Worm (Caenorhabditis elegans) whole organism, midembryonic: ENCODE measurements around the gene Y105C5A.26.
"Not testable (repeated sequence)": the region's sequence is repeated elsewhere in the genome, so short reads cannot be mapped to it uniquely, and the experiment has no call there.

Source experiments
- T22C8.4 ChIP-seq: fragments of 200-800 bp; sonication (Bioruptor generic); IDR thresholded peaks from 2 replicates; pipeline ENCODE4 v1.3.6; 2022; ENCODE audit warnings: missing genetic modification characterization, missing compliant biosample characterization
- cog-1 ChIP-seq: sonication (generic microtip); optimal IDR thresholded peaks from 2 replicates; lab custom pipeline; 2016; ENCODE audit warnings: missing genetic modification characterization, missing compliant biosample characterization
- flt-1 ChIP-seq: fragments of 200-800 bp; sonication (Bioruptor generic); IDR thresholded peaks from 2 replicates; pipeline ENCODE4 v1.3.6; 2022; ENCODE audit warnings: missing genetic modification characterization, missing compliant biosample characterization
- klf-2 ChIP-seq: fragments of 200-800 bp; sonication (Bioruptor generic); conservative IDR thresholded peaks from 2 replicates; pipeline ENCODE4 v1.3.6; 2022; ENCODE audit warnings: missing genetic modification reagents, missing genetic modification characterization, missing compliant biosample characterization
- med-1 ChIP-seq: sonication (generic microtip); optimal IDR thresholded peaks from 2 replicates; lab custom pipeline; 2017; ENCODE audit warnings: missing genetic modification characterization, mild to moderate bottlenecking, missing compliant biosample characterization, antibody characterized with exemption, missing genetic modification reagents; ENCODE audit not compliant: insufficient read depth
- ref-1 ChIP-seq: fragments of 200-800 bp; sonication (Bioruptor generic); conservative IDR thresholded peaks from 2 replicates; pipeline ENCODE4 v1.3.6; 2022; ENCODE audit warnings: missing genetic modification reagents, missing genetic modification characterization, missing compliant biosample characterization
- tab-1 ChIP-seq: fragments of 200-800 bp; sonication (Bioruptor generic); IDR thresholded peaks from 2 replicates; pipeline ENCODE4 v1.3.6; 2022; ENCODE audit warnings: missing genetic modification characterization, missing compliant biosample characterization
- ztf-23 ChIP-seq: fragments of 200-800 bp; sonication (Bioruptor generic); IDR thresholded peaks from 2 replicates; pipeline ENCODE4 v1.3.6; 2022; ENCODE audit warnings: missing genetic modification reagents, missing genetic modification characterization, missing compliant biosample characterization
- ztf-29 ChIP-seq: fragments of 200-800 bp; sonication (Bioruptor generic); IDR thresholded peaks from 2 replicates; pipeline ENCODE4 v1.3.6; 2022; ENCODE audit warnings: missing genetic modification reagents, missing genetic modification characterization, missing compliant biosample characterization

Gene Y105C5A.26

ce11 chrIV:15688524-15689479 lies 7.5 kb upstream of the Y105C5A.26 start, which contains the start of gene Y105C5A.15:
Y105C5A.15 (plus strand) TSS chrIV:15689201.
- TF ChIP-seq ztf-29 (GFP tag; lab: Robert Waterston, UW) (no peak), klf-2 (GFP tag; lab: Robert Waterston, UW) (no peak), med-1 (no peak)

- TF ChIP-seq T22C8.4 (GFP tag; lab: Robert Waterston, UW) (no peak), flt-1 (GFP tag; lab: Robert Waterston, UW) (no peak), cog-1 (tag; lab: Kevin White, UChicago) (no peak), med-1 (no peak), klf-2 (GFP tag; lab: Robert Waterston, UW) (no peak), tab-1 (GFP tag; lab: Robert Waterston, UW) (no peak), ref-1 (GFP tag; lab: Robert Waterston, UW) (no peak), ztf-29 (GFP tag; lab: Robert Waterston, UW) (no peak), ztf-23 (GFP tag; lab: Robert Waterston, UW) (no peak)
These were observed 6.5 kb upstream of the Y105C5A.26 start for ce11 chrIV:15687825-15688224.

ce11 chrIV:15686233-15686632 lies 4.9 kb upstream of the Y105C5A.26 start:
- TF ChIP-seq ref-1 (GFP tag; lab: Robert Waterston, UW): no peak
- no peak for TF ChIP-seq klf-2 (GFP tag; lab: Robert Waterston, UW)
- no peak for TF ChIP-seq cog-1 (tag; lab: Kevin White, UChicago)
- TF ChIP-seq ztf-29 (GFP tag; lab: Robert Waterston, UW): no peak
- no peak for TF ChIP-seq med-1
- TF ChIP-seq ztf-23 (GFP tag; lab: Robert Waterston, UW): no peak
- no peak for TF ChIP-seq tab-1 (GFP tag; lab: Robert Waterston, UW)
- TF ChIP-seq T22C8.4 (GFP tag; lab: Robert Waterston, UW): no peak
- no peak for TF ChIP-seq flt-1 (GFP tag; lab: Robert Waterston, UW)

- TF ChIP-seq med-1 (no peak), cog-1 (tag; lab: Kevin White, UChicago) (no peak), ref-1 (GFP tag; lab: Robert Waterston, UW) (no peak), tab-1 (GFP tag; lab: Robert Waterston, UW) (no peak), ztf-23 (GFP tag; lab: Robert Waterston, UW) (no peak), ztf-29 (GFP tag; lab: Robert Waterston, UW) (no peak), T22C8.4 (GFP tag; lab: Robert Waterston, UW) (no peak), klf-2 (GFP tag; lab: Robert Waterston, UW) (no peak), flt-1 (GFP tag; lab: Robert Waterston, UW) (no peak)
These were observed 3.2 kb upstream of the Y105C5A.26 start for ce11 chrIV:15684521-15684920.

ce11 chrIV:15672994-15673393 lies 8.4 kb downstream of the Y105C5A.26 start:
- TF ChIP-seq klf-2 (GFP tag; lab: Robert Waterston, UW): no peak
- TF ChIP-seq ztf-29 (GFP tag; lab: Robert Waterston, UW): no peak
- TF ChIP-seq med-1: no peak
- TF ChIP-seq ref-1 (GFP tag; lab: Robert Waterston, UW): no peak
- TF ChIP-seq cog-1 (tag; lab: Kevin White, UChicago): no peak
- TF ChIP-seq tab-1 (GFP tag; lab: Robert Waterston, UW): no peak
- no peak for TF ChIP-seq ztf-23 (GFP tag; lab: Robert Waterston, UW)
- TF ChIP-seq flt-1 (GFP tag; lab: Robert Waterston, UW): no peak
- TF ChIP-seq T22C8.4 (GFP tag; lab: Robert Waterston, UW): no peak

ce11 chrIV:15658444-15658843 lies 22.9 kb downstream of the Y105C5A.26 start:
- no peak for TF ChIP-seq klf-2 (GFP tag; lab: Robert Waterston, UW)
- TF ChIP-seq cog-1 (tag; lab: Kevin White, UChicago): no peak
- TF ChIP-seq T22C8.4 (GFP tag; lab: Robert Waterston, UW): no peak
- no peak for TF ChIP-seq ztf-29 (GFP tag; lab: Robert Waterston, UW)

ce11 chrIV:15648245-15648644 lies 33.1 kb downstream of the Y105C5A.26 start:
- TF ChIP-seq cog-1 (tag; lab: Kevin White, UChicago): no peak
- TF ChIP-seq klf-2 (GFP tag; lab: Robert Waterston, UW): no peak
- no peak for TF ChIP-seq flt-1 (GFP tag; lab: Robert Waterston, UW)
- TF ChIP-seq ztf-23 (GFP tag; lab: Robert Waterston, UW): no peak
- TF ChIP-seq med-1: no peak
- no peak for TF ChIP-seq ztf-29 (GFP tag; lab: Robert Waterston, UW)
- no peak for TF ChIP-seq tab-1 (GFP tag; lab: Robert Waterston, UW)
- TF ChIP-seq T22C8.4 (GFP tag; lab: Robert Waterston, UW): no peak
- no peak for TF ChIP-seq ref-1 (GFP tag; lab: Robert Waterston, UW)

ce11 chrIV:15646418-15647220 lies 34.7 kb downstream of the Y105C5A.26 start, which contains the start of the genes Y105C5A.1268 and Y105C5A.1272:
Y105C5A.1268 (minus strand) TSS chrIV:15646468.
Y105C5A.1272 (plus strand) TSS chrIV:15646992.
- TF ChIP-seq cog-1 (tag; lab: Kevin White, UChicago) (peak; percentile 64), flt-1 (GFP tag; lab: Robert Waterston, UW) (peak; percentile 61; the same call in 1 of the 2 replicates), ztf-23 (GFP tag; lab: Robert Waterston, UW) (peak; percentile 41; the same call in 1 of the 2 replicates)

ce11 chrIV:15641699-15642098 lies 39.6 kb downstream of the Y105C5A.26 start, which contains the start of gene Y105C5A.12:
Y105C5A.12 (minus strand) TSS chrIV:15641799.
- not testable (repeated sequence) for TF ChIP-seq ref-1, flt-1, klf-2 (GFP tag; lab: Robert Waterston, UW)
